Worm (Caenorhabditis elegans) whole organism, L4/young adult: ENCODE measurements around the gene C16C8.27.

Source experiments
- dao-5 ChIP-seq: sonication (generic microtip); optimal IDR thresholded peaks from 2 replicates; lab custom pipeline; 2016; ENCODE audit warnings: missing genotype, missing genetic modification characterization, moderate library complexity, missing compliant biosample characterization
- him-1 ChIP-seq: sonication (generic microtip); optimal IDR thresholded peaks from 2 replicates; lab custom pipeline; 2016; ENCODE audit warnings: missing genotype, missing genetic modification reagents, missing genetic modification characterization, missing compliant biosample characterization

DNA sequence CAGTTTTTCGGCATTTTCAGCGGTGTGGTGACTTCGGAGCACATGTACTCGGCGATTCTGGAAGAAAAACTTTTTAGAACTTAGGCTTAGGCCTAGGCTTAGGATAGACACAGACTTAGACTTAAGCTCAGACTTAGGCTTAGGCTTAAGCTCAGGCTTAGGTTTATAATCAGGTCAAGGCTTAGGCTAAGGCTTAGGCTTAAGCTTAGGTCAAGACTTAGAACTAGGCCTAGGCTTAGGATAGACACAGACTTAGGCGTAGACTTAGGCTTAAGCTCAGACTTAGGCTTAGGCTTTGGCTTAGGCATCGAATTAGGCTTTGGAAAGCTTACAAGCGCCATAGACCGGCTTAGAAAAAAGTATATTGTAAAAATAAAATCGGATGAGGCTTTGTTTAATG is 35.1 kb downstream of the C16C8.27 start:
- no peak for TF ChIP-seq dao-5 (tag; lab: Kevin White, UChicago)
- TF ChIP-seq him-1 (tag; lab: Kevin White, UChicago): no peak
